Fruit fly (Drosophila melanogaster) whole organism, embryonic: Measurements from ENCODE around the gene CG34183.

ENCODE experiments used
- Ada2b ChIP-seq: fragments of 200-800 bp; sonication (Bioruptor generic); IDR thresholded peaks from 2 replicates; pipeline ENCODE4 v1.3.6; 2022; ENCODE audit warnings: missing biosample characterization, missing genetic modification characterization
- B-H2 ChIP-seq: fragments of 200-800 bp; sonication (Bioruptor generic); optimal IDR thresholded peaks from 2 replicates; lab custom pipeline; 2018; ENCODE audit warnings: missing biosample characterization, mild to moderate bottlenecking, missing genetic modification characterization
- CG10979 ChIP-seq: fragments of 200-800 bp; sonication (Bioruptor generic); optimal IDR thresholded peaks from 2 replicates; lab custom pipeline; 2018; ENCODE audit warnings: missing biosample characterization, mild to moderate bottlenecking, missing genetic modification characterization, moderate library complexity
- CG13624 ChIP-seq: fragments of 200-800 bp; sonication (Bioruptor generic); optimal IDR thresholded peaks from 2 replicates; lab custom pipeline; 2016; ENCODE audit warnings: missing biosample characterization, missing genetic modification characterization
- CG13894 ChIP-seq: fragments of 200-800 bp; sonication (Bioruptor generic); optimal IDR thresholded peaks from 3 replicates; lab custom pipeline; 2018; ENCODE audit warnings: missing biosample characterization, mild to moderate bottlenecking, missing genetic modification characterization, moderate library complexity
- CG16779 ChIP-seq: fragments of 200-800 bp; sonication (Bioruptor generic); IDR thresholded peaks from 2 replicates; pipeline ENCODE4 v1.3.6; 2022; ENCODE audit warnings: missing biosample characterization, missing genetic modification characterization
- CG1832 ChIP-seq: fragments of 200-800 bp; sonication (Bioruptor generic); optimal IDR thresholded peaks from 2 replicates; lab custom pipeline; 2017; ENCODE audit warnings: missing biosample characterization, mild to moderate bottlenecking, missing genetic modification characterization, inconsistent platforms
- CG2199 ChIP-seq: fragments of 200-800 bp; sonication (Bioruptor generic); IDR thresholded peaks from 3 replicates; pipeline ENCODE4 v1.3.6; 2022; ENCODE audit warnings: missing biosample characterization, missing genetic modification characterization
- CG2712 ChIP-seq: fragments of 200-800 bp; optimal IDR thresholded peaks from 3 replicates; lab custom pipeline; 2019; ENCODE audit warnings: missing biosample characterization, mild to moderate bottlenecking, missing genetic modification characterization, moderate library complexity
- CG3726 ChIP-seq: fragments of 200-800 bp; sonication (Bioruptor generic); IDR thresholded peaks from 3 replicates; pipeline ENCODE4, ENCODE4 v1.3.6; 2022; ENCODE audit warnings: missing biosample characterization, missing genetic modification characterization
- CG3847 ChIP-seq: fragments of 200-800 bp; sonication (Bioruptor generic); IDR thresholded peaks from 2 replicates; pipeline ENCODE4 v1.3.6; 2022; ENCODE audit warnings: missing biosample characterization, missing genetic modification characterization
- CG5180 ChIP-seq: fragments of 200-800 bp; sonication (Bioruptor generic); optimal IDR thresholded peaks from 3 replicates; lab custom pipeline; 2017; ENCODE audit warnings: missing biosample characterization, missing genetic modification characterization, mild to moderate bottlenecking, moderate library complexity, missing genetic modification reagents
- CG6272 ChIP-seq: fragments of 200-800 bp; sonication (Bioruptor generic); IDR thresholded peaks from 2 replicates; pipeline ENCODE4 v1.3.6; 2022; ENCODE audit warnings: missing biosample characterization, missing genetic modification characterization
- CG7372 ChIP-seq: fragments of 200-800 bp; sonication (Bioruptor generic); IDR thresholded peaks from 2 replicates; pipeline ENCODE4 v1.3.6; 2022; ENCODE audit warnings: missing biosample characterization, missing genetic modification characterization
- CG7839 ChIP-seq: fragments of 200-800 bp; sonication (Bioruptor generic); optimal IDR thresholded peaks from 3 replicates; lab custom pipeline; 2018; ENCODE audit warnings: missing biosample characterization, mild to moderate bottlenecking, missing genetic modification characterization, moderate library complexity
- CG8290 ChIP-seq, 3 experiments: fragments of 200-800 bp; sonication (Bioruptor generic); optimal IDR thresholded peaks; 2 replicates each; lab custom pipeline; 2016 to 2019; ENCODE audit warnings: missing biosample characterization in 3 of 3, missing genetic modification characterization in 3 of 3, mild to moderate bottlenecking in 2 of 3, moderate library complexity in 1 of 3
- CG9876 ChIP-seq: fragments of 200-800 bp; sonication (Bioruptor generic); optimal IDR thresholded peaks from 2 replicates; lab custom pipeline; 2016; ENCODE audit warnings: missing biosample characterization, missing genetic modification characterization
- CrebB ChIP-seq: fragments of 200-800 bp; sonication (Bioruptor generic); optimal IDR thresholded peaks from 3 replicates; lab custom pipeline; 2018; ENCODE audit warnings: missing biosample characterization, mild to moderate bottlenecking, missing genetic modification characterization
- D19B ChIP-seq: fragments of 200-800 bp; sonication (Bioruptor generic); optimal IDR thresholded peaks from 2 replicates; lab custom pipeline; 2017; ENCODE audit warnings: missing biosample characterization, mild to moderate bottlenecking, missing genetic modification characterization
- Deaf1 ChIP-seq: fragments of 200-800 bp; optimal IDR thresholded peaks from 3 replicates; lab custom pipeline; 2019; ENCODE audit warnings: missing biosample characterization, mild to moderate bottlenecking, missing genetic modification characterization, moderate library complexity
- Dek ChIP-seq: fragments of 200-800 bp; sonication (Bioruptor generic); optimal IDR thresholded peaks from 3 replicates; lab custom pipeline; 2019; ENCODE audit warnings: missing biosample characterization, mild to moderate bottlenecking, missing genetic modification characterization, moderate library complexity
- MBD-R2 ChIP-seq: fragments of 200-800 bp; sonication (Bioruptor generic); IDR thresholded peaks from 2 replicates; pipeline ENCODE4 v1.3.6; 2022; ENCODE audit warnings: missing biosample characterization, missing genetic modification characterization
- Mrtf ChIP-seq: fragments of 200-800 bp; sonication (Bioruptor generic); IDR thresholded peaks from 3 replicates; pipeline ENCODE4 v1.3.6; 2022; ENCODE audit warnings: missing biosample characterization, missing genetic modification characterization
- Nf-YB ChIP-seq: fragments of 200-800 bp; sonication (Bioruptor generic); optimal IDR thresholded peaks from 3 replicates; lab custom pipeline; 2019; ENCODE audit warnings: missing biosample characterization, mild to moderate bottlenecking, missing genetic modification characterization, moderate library complexity
- Pdp1 ChIP-seq, 2 experiments: fragments of 200-800 bp; sonication (Bioruptor generic); optimal IDR thresholded peaks; 3 replicates each; lab custom pipeline; 2016; ENCODE audit warnings: missing biosample characterization in 2 of 2, missing genetic modification characterization in 2 of 2, mild to moderate bottlenecking in 1 of 2, moderate library complexity in 1 of 2
- Sox102F ChIP-seq: fragments of 200-800 bp; sonication (Bioruptor generic); optimal IDR thresholded peaks from 2 replicates; lab custom pipeline; 2018; ENCODE audit warnings: missing biosample characterization, mild to moderate bottlenecking, missing genetic modification characterization, moderate library complexity
- bigmax ChIP-seq: fragments of 200-800 bp; sonication (Bioruptor generic); optimal IDR thresholded peaks from 2 replicates; lab custom pipeline; 2018; ENCODE audit warnings: missing biosample characterization, mild to moderate bottlenecking, missing genetic modification characterization
- cg ChIP-seq: fragments of 200-800 bp; sonication (Bioruptor generic); optimal IDR thresholded peaks from 3 replicates; lab custom pipeline; 2019; ENCODE audit warnings: missing biosample characterization, mild to moderate bottlenecking, missing genetic modification characterization, moderate library complexity
- chinmo ChIP-seq: fragments of 200-800 bp; sonication (Bioruptor generic); IDR thresholded peaks from 4 replicates; pipeline ENCODE4 v1.3.6; 2022; ENCODE audit warnings: missing biosample characterization, missing genetic modification characterization; ENCODE audit not compliant: partially characterized antibody
- ci ChIP-seq: fragments of 200-800 bp; sonication (Bioruptor generic); IDR thresholded peaks from 3 replicates; pipeline ENCODE4 v1.3.6; 2022; ENCODE audit warnings: missing biosample characterization, missing genetic modification characterization
- fd102C ChIP-seq: fragments of 200-800 bp; sonication (Bioruptor generic); optimal IDR thresholded peaks from 2 replicates; lab custom pipeline; 2018; ENCODE audit warnings: missing biosample characterization, mild to moderate bottlenecking, missing genetic modification characterization, moderate library complexity
- grn ChIP-seq: fragments of 200-800 bp; sonication (Bioruptor generic); optimal IDR thresholded peaks from 3 replicates; lab custom pipeline; 2017; ENCODE audit warnings: missing biosample characterization, missing genetic modification characterization
- kah ChIP-seq: fragments of 200-800 bp; sonication (Bioruptor generic); optimal IDR thresholded peaks from 2 replicates; lab custom pipeline; 2018; ENCODE audit warnings: missing biosample characterization, mild to moderate bottlenecking, missing genetic modification characterization
- kay ChIP-seq: fragments of 200-800 bp; sonication (Bioruptor generic); optimal IDR thresholded peaks from 2 replicates; lab custom pipeline; 2016; ENCODE audit warnings: missing biosample characterization, missing genetic modification characterization
- klu ChIP-seq: fragments of 200-800 bp; sonication (Bioruptor generic); IDR thresholded peaks from 2 replicates; pipeline ENCODE4 v1.3.6; 2022; ENCODE audit warnings: missing biosample characterization, missing genetic modification characterization
- nau ChIP-seq: fragments of 200-800 bp; sonication (Bioruptor generic); optimal IDR thresholded peaks from 3 replicates; lab custom pipeline; 2017; ENCODE audit warnings: missing biosample characterization, mild to moderate bottlenecking, missing genetic modification characterization, missing genetic modification reagents
- oc ChIP-seq: fragments of 200-800 bp; sonication (Bioruptor generic); optimal IDR thresholded peaks from 2 replicates; lab custom pipeline; 2018; ENCODE audit warnings: missing biosample characterization, mild to moderate bottlenecking, missing genetic modification characterization, moderate library complexity
- otp ChIP-seq: fragments of 200-800 bp; sonication (Bioruptor generic); IDR thresholded peaks from 3 replicates; pipeline ENCODE4, ENCODE4 v1.3.6; 2022; ENCODE audit warnings: missing biosample characterization, missing genetic modification characterization
- pb ChIP-seq: fragments of 200-800 bp; sonication (Bioruptor generic); optimal IDR thresholded peaks from 3 replicates; lab custom pipeline; 2016; ENCODE audit warnings: missing biosample characterization, missing genetic modification characterization
- psq ChIP-seq: fragments of 200-800 bp; sonication (Bioruptor generic); optimal IDR thresholded peaks from 2 replicates; lab custom pipeline; 2017; ENCODE audit warnings: missing biosample characterization, missing genetic modification characterization
- schlank ChIP-seq: fragments of 200-800 bp; sonication (Bioruptor generic); optimal IDR thresholded peaks from 2 replicates; lab custom pipeline; 2018; ENCODE audit warnings: missing biosample characterization, mild to moderate bottlenecking, missing genetic modification characterization
- sd ChIP-seq: fragments of 200-800 bp; sonication (Bioruptor generic); optimal IDR thresholded peaks from 3 replicates; lab custom pipeline; 2018; ENCODE audit warnings: missing biosample characterization, mild to moderate bottlenecking, missing genetic modification characterization, moderate library complexity
- sisA ChIP-seq: fragments of 200-800 bp; sonication (Bioruptor generic); IDR thresholded peaks from 2 replicates; pipeline ENCODE4 v1.3.6; 2022; ENCODE audit warnings: missing biosample characterization, missing genetic modification characterization
- sqz ChIP-seq: fragments of 200-800 bp; sonication (Bioruptor generic); optimal IDR thresholded peaks from 3 replicates; lab custom pipeline; 2018; ENCODE audit warnings: missing biosample characterization, mild to moderate bottlenecking, missing genetic modification characterization
- vvl ChIP-seq: fragments of 200-800 bp; sonication (Bioruptor generic); IDR thresholded peaks from 2 replicates; pipeline ENCODE4 v1.3.6; 2022; ENCODE audit warnings: missing biosample characterization, missing genetic modification characterization
- z ChIP-seq: fragments of 200-800 bp; sonication (Bioruptor generic); IDR thresholded peaks from 3 replicates; pipeline ENCODE4 v1.3.6; 2022; ENCODE audit warnings: missing biosample characterization, missing genetic modification characterization
- zen2 ChIP-seq: fragments of 200-800 bp; sonication (Bioruptor generic); IDR thresholded peaks from 3 replicates; pipeline ENCODE4 v1.3.6; 2022; ENCODE audit warnings: missing biosample characterization, missing genetic modification characterization; ENCODE audit not compliant: partially characterized antibody

Gene CG34183

dm6 chr2L:9907320-9908256 lies 17.0 kb upstream of the CG34183 start (continued):
- peak; percentile 37 for TF ChIP-seq oc (tag; lab: Kevin White, UChicago)
- TF ChIP-seq cg: peak; percentile 85
- peak; percentile 58 for TF ChIP-seq Sox102F
- TF ChIP-seq CG2712 (tag; lab: Kevin White, UChicago): peak; percentile 18
- TF ChIP-seq grn (GFP tag; lab: Kevin White, UChicago): peak; percentile 14
- peak; percentile 11 for TF ChIP-seq pb (GFP tag; lab: Kevin White, UChicago)
- peak; percentile 2 for TF ChIP-seq CG13624
- TF ChIP-seq vvl (GFP tag; lab: Robert Waterston, UW): peak; percentile 7; the same call in 1 of the 2 replicates
- no peak for TF ChIP-seq CG6272 (GFP tag; lab: Robert Waterston, UW)
- no peak for TF ChIP-seq CG7839 (tag; lab: Kevin White, UChicago)
- peak; percentile 66 for TF ChIP-seq CG10979 (tag; lab: Kevin White, UChicago)
- TF ChIP-seq schlank (tag; lab: Kevin White, UChicago): no peak
- TF ChIP-seq Ada2b: 0 out of 2 replicates have a peak, but pooled peaks have one; percentile 4
- TF ChIP-seq CG7372: peak; percentile 96
- no peak for TF ChIP-seq Mrtf (GFP tag; lab: Robert Waterston, UW)
- TF ChIP-seq sisA: no peak
- peak; percentile 40 for TF ChIP-seq sd
- no peak for TF ChIP-seq B-H2 (GFP tag; lab: Kevin White, UChicago)
- peak; percentile 73 for TF ChIP-seq D19B (GFP tag; lab: Kevin White, UChicago)
- TF ChIP-seq Pdp1 (GFP tag; optimal IDR thresholded peaks at IDR 0.05; lab: Kevin White, UChicago): peak in 1 of 2 experiments; percentile 10
- TF ChIP-seq Deaf1 (tag; lab: Kevin White, UChicago): peak; percentile 52
- TF ChIP-seq CG16779 (GFP tag; lab: Robert Waterston, UW): no peak
- no peak for TF ChIP-seq CG9876 (GFP tag; lab: Kevin White, UChicago)
- TF ChIP-seq CrebB (tag; lab: Kevin White, UChicago): peak; percentile 43
- TF ChIP-seq CG5180 (GFP tag; lab: Kevin White, UChicago): no peak
- no peak for TF ChIP-seq CG8290 (GFP tag; optimal IDR thresholded peaks at IDR 0.05; lab: Kevin White, UChicago)
- peak in 1 of 2 experiments; percentile 56 for TF ChIP-seq CG8290 (tag; optimal IDR thresholded peaks at IDR 0.05; lab: Kevin White, UChicago)
- peak; percentile 96 for TF ChIP-seq chinmo (GFP tag; lab: Robert Waterston, UW)
- TF ChIP-seq CG3726 (GFP tag; lab: Robert Waterston, UW): 0 out of 3 replicates have a peak, but pooled peaks have one; percentile 12
- TF ChIP-seq otp (GFP tag; lab: Robert Waterston, UW): no peak
- peak; percentile 20; the same call in 1 of the 2 replicates for TF ChIP-seq MBD-R2 (GFP tag; lab: Robert Waterston, UW)
- TF ChIP-seq zen2 (GFP tag; lab: Robert Waterston, UW): 0 out of 3 replicates have a peak, but pooled peaks have one; percentile 32
- TF ChIP-seq sqz (GFP tag; lab: Kevin White, UChicago): peak; percentile 23
- TF ChIP-seq Dek (tag; lab: Kevin White, UChicago): no peak
- TF ChIP-seq kah (GFP tag; lab: Kevin White, UChicago): peak; percentile 78
- peak; percentile 8 for TF ChIP-seq kay (GFP tag; lab: Kevin White, UChicago)
- peak; percentile 67; the same call in 1 of the 3 replicates for TF ChIP-seq CG2199 (GFP tag; lab: Robert Waterston, UW)
- TF ChIP-seq Nf-YB (GFP tag; lab: Kevin White, UChicago): peak; percentile 33
- TF ChIP-seq CG13894 (tag; lab: Kevin White, UChicago): peak; percentile 0
- peak; percentile 37; the same call in 2 of the 3 replicates for TF ChIP-seq ci (GFP tag; lab: Robert Waterston, UW)
- TF ChIP-seq bigmax: no peak
- peak; percentile 54; the same call in 1 of the 3 replicates for TF ChIP-seq z (GFP tag; lab: Robert Waterston, UW)
- TF ChIP-seq nau (GFP tag; lab: Kevin White, UChicago): peak; percentile 30
- TF ChIP-seq psq: peak; percentile 81
- peak; percentile 20; the same call in 1 of the 2 replicates for TF ChIP-seq CG3847
- TF ChIP-seq CG1832 (GFP tag; lab: Kevin White, UChicago): peak; percentile 46
- no peak for TF ChIP-seq fd102C
- peak; percentile 44; the same call in 1 of the 2 replicates for TF ChIP-seq klu
